Fruit fly (Drosophila melanogaster) whole organism, prepupa: ENCODE data around the gene Rhau.

Experiments
- Blimp-1 ChIP-seq: fragments of 200-800 bp; sonication (Bioruptor generic); optimal IDR thresholded peaks from 3 replicates; lab custom pipeline; 2017; ENCODE audit warnings: missing biosample characterization, missing genetic modification characterization, mild to moderate bottlenecking, moderate library complexity, missing genetic modification reagents
- CG10631 ChIP-seq: fragments of 200-800 bp; sonication (Bioruptor generic); optimal IDR thresholded peaks from 2 replicates; lab custom pipeline; 2016; ENCODE audit warnings: missing biosample characterization, missing genetic modification characterization
- CG10669 ChIP-seq: fragments of 200-800 bp; sonication (Bioruptor generic); optimal IDR thresholded peaks from 3 replicates; lab custom pipeline; 2018; ENCODE audit warnings: missing biosample characterization, mild to moderate bottlenecking, missing genetic modification characterization, moderate library complexity
- CG11294 ChIP-seq: fragments of 200-800 bp; sonication (Bioruptor generic); IDR thresholded peaks from 2 replicates; pipeline ENCODE4 v1.3.6; 2022; ENCODE audit warnings: missing biosample characterization, missing genetic modification characterization
- CG11902 ChIP-seq: fragments of 200-800 bp; sonication (Bioruptor generic); optimal IDR thresholded peaks from 3 replicates; lab custom pipeline; 2016; ENCODE audit warnings: missing biosample characterization, missing genetic modification characterization
- CG15336 ChIP-seq: fragments of 200-800 bp; sonication (Bioruptor generic); IDR thresholded peaks from 2 replicates; pipeline ENCODE4 v1.3.6; 2022; ENCODE audit warnings: missing biosample characterization, missing genetic modification characterization
- CG1621 ChIP-seq: fragments of 200-800 bp; sonication (Bioruptor generic); optimal IDR thresholded peaks from 3 replicates; lab custom pipeline; 2018; ENCODE audit warnings: missing biosample characterization, mild to moderate bottlenecking, missing genetic modification characterization
- CG16779 ChIP-seq: fragments of 200-800 bp; sonication (Bioruptor generic); optimal IDR thresholded peaks from 3 replicates; lab custom pipeline; 2017; ENCODE audit warnings: missing biosample characterization, mild to moderate bottlenecking, missing genetic modification characterization
- CG3032 ChIP-seq: fragments of 200-800 bp; optimal IDR thresholded peaks from 2 replicates; lab custom pipeline; 2019; ENCODE audit warnings: missing biosample characterization, mild to moderate bottlenecking, missing genetic modification characterization, moderate library complexity
- CG32006 ChIP-seq: fragments of 200-800 bp; sonication (Bioruptor generic); optimal IDR thresholded peaks from 3 replicates; lab custom pipeline; 2017; ENCODE audit warnings: missing biosample characterization, mild to moderate bottlenecking, missing genetic modification characterization
- CG34406 ChIP-seq: fragments of 200-800 bp; sonication (Bioruptor generic); optimal IDR thresholded peaks from 3 replicates; lab custom pipeline; 2016; ENCODE audit warnings: missing biosample characterization, missing genetic modification characterization
- CG6792 ChIP-seq: fragments of 200-800 bp; sonication (Bioruptor generic); optimal IDR thresholded peaks from 3 replicates; lab custom pipeline; 2016; ENCODE audit warnings: missing biosample characterization, missing genetic modification characterization
- CG6808 ChIP-seq: fragments of 200-800 bp; sonication (Bioruptor generic); optimal IDR thresholded peaks from 3 replicates; lab custom pipeline; 2017; ENCODE audit warnings: missing biosample characterization, missing genetic modification characterization, mild to moderate bottlenecking, moderate library complexity, missing genetic modification reagents
- CG6854 ChIP-seq: fragments of 200-800 bp; sonication (Bioruptor generic); optimal IDR thresholded peaks from 2 replicates; lab custom pipeline; 2017; ENCODE audit warnings: missing biosample characterization, mild to moderate bottlenecking, missing genetic modification characterization
- CG7368 ChIP-seq: fragments of 200-800 bp; sonication (Bioruptor generic); optimal IDR thresholded peaks from 3 replicates; lab custom pipeline; 2016; ENCODE audit warnings: missing biosample characterization, missing genetic modification characterization
- CG8119 ChIP-seq: fragments of 200-800 bp; sonication (Bioruptor generic); IDR thresholded peaks from 3 replicates; pipeline ENCODE4 v1.3.6; 2022; ENCODE audit warnings: missing biosample characterization, missing genetic modification characterization
- CG8319 ChIP-seq: fragments of 200-800 bp; sonication (Bioruptor generic); optimal IDR thresholded peaks from 3 replicates; lab custom pipeline; 2016; ENCODE audit warnings: missing biosample characterization, missing genetic modification characterization
- CG8632 ChIP-seq: fragments of 200-800 bp; sonication (Bioruptor generic); optimal IDR thresholded peaks from 3 replicates; lab custom pipeline; 2016; ENCODE audit warnings: missing biosample characterization, missing genetic modification characterization
- CG9139 ChIP-seq: fragments of 200-800 bp; sonication (Bioruptor generic); optimal IDR thresholded peaks from 3 replicates; lab custom pipeline; 2017; ENCODE audit warnings: missing biosample characterization, mild to moderate bottlenecking, missing genetic modification characterization
- Eip75B ChIP-seq: fragments of 200-800 bp; sonication (Bioruptor generic); optimal IDR thresholded peaks from 3 replicates; lab custom pipeline; 2016; ENCODE audit warnings: missing biosample characterization, missing genetic modification characterization
- Eip78C ChIP-seq: fragments of 200-800 bp; sonication (Bioruptor generic); peaks from one replicate; lab custom pipeline; 2016; ENCODE audit warnings: missing biosample characterization, missing genetic modification characterization
- Eip93F ChIP-seq: fragments of 200-800 bp; sonication (Bioruptor generic); optimal IDR thresholded peaks from 2 replicates; lab custom pipeline; 2016; ENCODE audit warnings: missing biosample characterization, mild to moderate bottlenecking, missing genetic modification characterization
- Ets21C ChIP-seq: fragments of 200-800 bp; sonication (Bioruptor generic); optimal IDR thresholded peaks from 3 replicates; lab custom pipeline; 2016; ENCODE audit warnings: missing biosample characterization, missing genetic modification characterization
- Gug ChIP-seq: fragments of 200-800 bp; sonication (Bioruptor generic); IDR thresholded peaks from 2 replicates; pipeline ENCODE4 v1.3.6; 2022; ENCODE audit warnings: missing biosample characterization, missing genetic modification characterization
- Hr38 ChIP-seq: sonication (Bioruptor generic); optimal IDR thresholded peaks from 2 replicates; lab custom pipeline; 2016; ENCODE audit warnings: missing biosample characterization, missing genetic modification characterization
- Hr39 ChIP-seq: fragments of 200-800 bp; sonication (Bioruptor generic); optimal IDR thresholded peaks from 2 replicates; lab custom pipeline; 2016; ENCODE audit warnings: missing biosample characterization, missing genetic modification characterization
- Hr4 ChIP-seq: fragments of 200-800 bp; sonication (Bioruptor generic); optimal IDR thresholded peaks from 3 replicates; lab custom pipeline; 2016; ENCODE audit warnings: missing biosample characterization, missing genetic modification characterization
- Met ChIP-seq: fragments of 200-800 bp; sonication (Bioruptor generic); optimal IDR thresholded peaks from 3 replicates; lab custom pipeline; 2016; ENCODE audit warnings: missing biosample characterization, missing genetic modification characterization
- OdsH ChIP-seq: fragments of 200-800 bp; sonication (Bioruptor generic); optimal IDR thresholded peaks from 3 replicates; lab custom pipeline; 2016; ENCODE audit warnings: missing biosample characterization, missing genetic modification characterization
- Sox14 ChIP-seq: fragments of 200-800 bp; sonication (Bioruptor generic); optimal IDR thresholded peaks from 3 replicates; lab custom pipeline; 2016; ENCODE audit warnings: missing biosample characterization, missing genetic modification characterization
- Sox15 ChIP-seq: fragments of 200-800 bp; sonication (Bioruptor generic); optimal IDR thresholded peaks from 3 replicates; lab custom pipeline; 2016; ENCODE audit warnings: missing biosample characterization, missing genetic modification characterization
- acj6 ChIP-seq: fragments of 200-800 bp; sonication (Bioruptor generic); optimal IDR thresholded peaks from 3 replicates; lab custom pipeline; 2016; ENCODE audit warnings: missing biosample characterization, missing genetic modification characterization
- cyc ChIP-seq: fragments of 200-800 bp; sonication (Bioruptor generic); optimal IDR thresholded peaks from 3 replicates; lab custom pipeline; 2016; ENCODE audit warnings: missing biosample characterization, missing genetic modification characterization
- dac ChIP-seq: fragments of 200-800 bp; sonication (Bioruptor generic); optimal IDR thresholded peaks from 2 replicates; lab custom pipeline; 2017; ENCODE audit warnings: missing biosample characterization, mild to moderate bottlenecking, missing genetic modification characterization
- dsx ChIP-seq: fragments of 200-800 bp; optimal IDR thresholded peaks from 3 replicates; lab custom pipeline; 2019; ENCODE audit warnings: missing biosample characterization, mild to moderate bottlenecking, missing genetic modification characterization, moderate library complexity; ENCODE audit not compliant: poor library complexity, severe bottlenecking
- esn ChIP-seq: fragments of 200-800 bp; sonication (Bioruptor generic); optimal IDR thresholded peaks from 2 replicates; lab custom pipeline; 2016; ENCODE audit warnings: missing biosample characterization, mild to moderate bottlenecking, missing genetic modification characterization, moderate library complexity
- fd59A ChIP-seq: fragments of 200-800 bp; sonication (Bioruptor generic); optimal IDR thresholded peaks from 2 replicates; lab custom pipeline; 2017; ENCODE audit warnings: missing biosample characterization, mild to moderate bottlenecking, missing genetic modification characterization, missing genetic modification reagents
- fd85E ChIP-seq: fragments of 200-800 bp; sonication (Bioruptor generic); optimal IDR thresholded peaks from 3 replicates; lab custom pipeline; 2016; ENCODE audit warnings: missing biosample characterization, missing genetic modification characterization
- lz ChIP-seq: fragments of 200-800 bp; sonication (Bioruptor generic); optimal IDR thresholded peaks from 3 replicates; lab custom pipeline; 2016; ENCODE audit warnings: missing biosample characterization, missing genetic modification characterization
- net ChIP-seq: fragments of 200-800 bp; sonication (Bioruptor generic); optimal IDR thresholded peaks from 3 replicates; lab custom pipeline; 2016; ENCODE audit warnings: missing biosample characterization, missing genetic modification characterization
- salr ChIP-seq, 2 experiments: fragments of 200-800 bp; sonication (Bioruptor generic); optimal IDR thresholded peaks; 3 replicates each; lab custom pipeline; 2016 to 2018; ENCODE audit warnings: missing biosample characterization in 2 of 2, missing genetic modification characterization in 2 of 2, mild to moderate bottlenecking in 1 of 2
- spab ChIP-seq: fragments of 200-800 bp; sonication (Bioruptor generic); optimal IDR thresholded peaks from 2 replicates; lab custom pipeline; 2017; ENCODE audit warnings: missing biosample characterization, mild to moderate bottlenecking, missing genetic modification characterization, missing genetic modification reagents
- ss ChIP-seq, 2 experiments: fragments of 200-800 bp; sonication (Bioruptor generic); optimal IDR thresholded peaks; 2 replicates in 1 of 2; 3 replicates in 1 of 2; lab custom pipeline; 2017 to 2018; ENCODE audit warnings: mild to moderate bottlenecking in 2 of 2, missing biosample characterization in 2 of 2, missing genetic modification characterization in 2 of 2, moderate library complexity in 1 of 2
- svp ChIP-seq: fragments of 200-800 bp; sonication (Bioruptor generic); peaks from one replicate; lab custom pipeline; 2016; ENCODE audit warnings: missing biosample characterization, missing genetic modification characterization
- vri ChIP-seq: fragments of 200-800 bp; sonication (Bioruptor generic); optimal IDR thresholded peaks from 3 replicates; lab custom pipeline; 2016; ENCODE audit warnings: missing biosample characterization, mild to moderate bottlenecking, missing genetic modification characterization

The Rhau gene

dm6 chr2L:20757808-20758187 lies at the start of gene Rhau, which contains the start of gene dia:
Rhau (minus strand) TSS chr2L:20757985.
dia (plus strand) TSS chr2L:20758144.
- TF ChIP-seq CG3032 = no peak
- TF ChIP-seq CG1621 (tag; lab: Kevin White, UChicago) = no peak
- TF ChIP-seq acj6 = peak; percentile 10
- TF ChIP-seq Eip93F (GFP tag; lab: Kevin White, UChicago) = peak; percentile 58
- TF ChIP-seq Eip78C (GFP tag; lab: Kevin White, UChicago) = peak; percentile 38
- no peak for TF ChIP-seq fd85E
- no peak for TF ChIP-seq CG8319
- TF ChIP-seq svp (GFP tag; lab: Kevin White, UChicago) = no peak

DNA sequence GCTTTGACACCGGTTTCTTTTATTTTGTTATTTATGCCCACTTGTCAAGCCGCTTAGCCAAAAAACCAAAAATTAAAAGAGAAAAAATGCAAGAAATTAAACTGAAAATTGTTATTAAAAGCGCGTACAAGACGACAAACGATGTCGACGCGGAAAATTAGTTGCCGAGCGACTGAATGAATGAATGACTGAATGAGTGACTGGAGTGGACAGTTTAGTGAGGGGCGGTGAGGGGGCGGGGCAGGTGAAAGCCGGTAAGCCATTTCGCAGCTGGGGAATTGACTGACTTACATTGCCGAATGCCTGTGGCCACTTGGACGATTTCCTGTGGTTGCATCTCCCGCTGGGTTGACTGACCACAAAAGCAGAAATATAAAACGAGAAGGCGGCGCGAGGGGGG lies 48.8 kb upstream of the Rhau start:
- TF ChIP-seq net (GFP tag; lab: Kevin White, UChicago) (no peak), CG32006 (no peak), spab (no peak), ss (GFP tag; optimal IDR thresholded peaks at IDR 0.05; lab: Kevin White, UChicago) (no peak), Ets21C (GFP tag; lab: Kevin White, UChicago) (no peak), vri (GFP tag; lab: Kevin White, UChicago) (no peak), CG8319 (no peak), CG1621 (tag; lab: Kevin White, UChicago) (no peak), CG11294 (GFP tag; lab: Robert Waterston, UW) (no peak), CG8119 (GFP tag; lab: Robert Waterston, UW) (no peak), CG16779 (no peak), CG6792 (no peak)

DNA sequence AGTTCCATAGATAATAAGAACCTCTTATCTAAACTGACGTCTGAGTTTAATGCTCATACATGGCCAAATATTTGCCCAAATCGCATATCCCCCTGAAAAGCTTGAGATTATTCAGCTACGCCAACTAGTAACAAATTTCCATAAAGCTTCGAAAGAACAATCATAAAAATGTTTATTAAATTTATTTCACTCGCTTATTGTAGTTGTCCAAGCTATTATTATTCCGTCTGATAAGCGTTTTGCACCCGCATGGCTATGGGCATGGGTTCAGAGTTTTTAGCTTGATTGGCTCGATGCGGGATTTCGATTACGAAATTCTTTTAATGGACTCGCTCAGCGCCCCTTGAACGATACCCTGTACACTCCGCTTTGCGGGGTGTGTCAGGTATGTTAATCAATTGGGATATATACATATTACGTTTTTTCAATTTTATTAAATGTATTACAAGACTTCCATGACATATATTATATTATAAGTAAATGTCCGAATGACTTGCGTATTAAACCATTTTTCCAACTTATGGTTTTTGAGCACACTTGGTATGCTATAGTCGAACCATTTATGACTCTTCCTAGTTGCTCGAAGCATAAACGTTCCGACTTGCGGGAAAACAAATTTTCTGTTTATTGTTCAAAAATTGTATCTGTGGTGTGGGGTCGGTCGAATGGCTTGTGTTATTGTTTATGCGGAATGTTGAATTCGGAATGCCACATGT lies 48.0 kb upstream of the Rhau start:
- TF ChIP-seq esn (peak; percentile 81), OdsH (GFP tag; lab: Kevin White, UChicago) (peak; percentile 73), Met (GFP tag; lab: Kevin White, UChicago) (peak; percentile 72), CG15336 (GFP tag; lab: Robert Waterston, UW) (peak; percentile 84), CG9139 (peak; percentile 12), CG7368 (GFP tag; lab: Kevin White, UChicago) (no peak), Sox14 (GFP tag; lab: Kevin White, UChicago) (peak; percentile 65), vri (GFP tag; lab: Kevin White, UChicago) (peak; percentile 82), dac (peak; percentile 40), CG10631 (GFP tag; lab: Kevin White, UChicago) (peak; percentile 69), CG1621 (tag; lab: Kevin White, UChicago) (peak; percentile 31), Hr38 (GFP tag; lab: Kevin White, UChicago) (no peak), Gug (peak; percentile 63), Blimp-1 (GFP tag; lab: Kevin White, UChicago) (peak; percentile 34), dsx (GFP tag; lab: Kevin White, UChicago) (peak; percentile 51), CG8632 (peak; percentile 49), Hr39 (peak; percentile 55), Sox15 (GFP tag; lab: Kevin White, UChicago) (peak; percentile 58), fd59A (peak; percentile 16), Ets21C (GFP tag; lab: Kevin White, UChicago) (peak; percentile 15), CG6808 (GFP tag; lab: Kevin White, UChicago) (peak; percentile 34), Hr4 (GFP tag; lab: Kevin White, UChicago) (peak; percentile 72), salr (GFP tag; optimal IDR thresholded peaks at IDR 0.05; lab: Kevin White, UChicago) (peak; percentile 11 to 38), CG16779 (peak; percentile 49), lz (GFP tag; lab: Kevin White, UChicago) (peak; percentile 68), cyc (GFP tag; lab: Kevin White, UChicago) (peak; percentile 62), CG3032 (peak; percentile 44), spab (peak; percentile 26), CG34406 (peak; percentile 68), CG32006 (peak; percentile 78), CG11902 (GFP tag; lab: Kevin White, UChicago) (peak; percentile 60), net (GFP tag; lab: Kevin White, UChicago) (peak; percentile 79), CG6854 (GFP tag; lab: Kevin White, UChicago) (no peak), CG8319 (peak; percentile 63), CG8119 (GFP tag; lab: Robert Waterston, UW) (peak; percentile 76), Eip75B (GFP tag; lab: Kevin White, UChicago) (peak; percentile 63), CG10669 (GFP tag; lab: Kevin White, UChicago) (peak; percentile 62), Eip93F (GFP tag; lab: Kevin White, UChicago) (peak; percentile 52), ss (GFP tag; optimal IDR thresholded peaks at IDR 0.05; lab: Kevin White, UChicago) (peak; percentile 17 to 56)
